Fruit fly (Drosophila melanogaster) whole organism, embryonic: ENCODE measurements around the gene CG12078.

Experiments
- B-H1 ChIP-seq: fragments of 200-800 bp; sonication (Bioruptor generic); IDR thresholded peaks from 3 replicates; pipeline ENCODE4 v1.3.6; 2022; ENCODE audit warnings: missing biosample characterization, missing genetic modification characterization
- Bdp1 ChIP-seq: fragments of 200-800 bp; sonication (Bioruptor generic); optimal IDR thresholded peaks from 3 replicates; lab custom pipeline; 2016; ENCODE audit warnings: missing biosample characterization, missing genetic modification characterization
- CG10267 ChIP-seq: fragments of 200-800 bp; sonication (Bioruptor generic); optimal IDR thresholded peaks from 2 replicates; lab custom pipeline; 2018; ENCODE audit warnings: missing biosample characterization, mild to moderate bottlenecking, missing genetic modification characterization, moderate library complexity
- CG10321 ChIP-seq: fragments of 200-800 bp; sonication (Bioruptor generic); IDR thresholded peaks from 2 replicates; pipeline ENCODE4 v1.3.6; 2022; ENCODE audit warnings: missing biosample characterization, missing genetic modification characterization
- CG13424 ChIP-seq: fragments of 200-800 bp; sonication (Bioruptor generic); optimal IDR thresholded peaks from 2 replicates; lab custom pipeline; 2019; ENCODE audit warnings: missing biosample characterization, mild to moderate bottlenecking, missing genetic modification characterization, moderate library complexity
- CG14667 ChIP-seq: fragments of 200-800 bp; sonication (Bioruptor generic); IDR thresholded peaks from 2 replicates; pipeline ENCODE4 v1.3.6; 2022; ENCODE audit warnings: missing biosample characterization, missing genetic modification characterization
- CG15601 ChIP-seq: fragments of 200-800 bp; sonication (Bioruptor generic); optimal IDR thresholded peaks from 3 replicates; lab custom pipeline; 2019; ENCODE audit warnings: missing biosample characterization, mild to moderate bottlenecking, missing genetic modification characterization, moderate library complexity
- CG16813 ChIP-seq: fragments of 200-800 bp; sonication (Bioruptor generic); IDR thresholded peaks from 3 replicates; pipeline ENCODE4 v1.3.6; 2022; ENCODE audit warnings: missing biosample characterization, missing genetic modification characterization; ENCODE audit not compliant: partially characterized antibody
- CG16815 ChIP-seq: fragments of 200-800 bp; sonication (Bioruptor generic); optimal IDR thresholded peaks from 3 replicates; lab custom pipeline; 2017; ENCODE audit warnings: missing biosample characterization, mild to moderate bottlenecking, missing genetic modification characterization
- CG17612 ChIP-seq: fragments of 200-800 bp; sonication (Bioruptor generic); IDR thresholded peaks from 2 replicates; pipeline ENCODE4 v1.3.6; 2022; ENCODE audit warnings: missing biosample characterization, missing genetic modification characterization
- CG17912 ChIP-seq: fragments of 200-800 bp; sonication (Bioruptor generic); optimal IDR thresholded peaks from 2 replicates; lab custom pipeline; 2018; ENCODE audit warnings: missing biosample characterization, mild to moderate bottlenecking, missing genetic modification characterization
- CG1832 ChIP-seq: fragments of 200-800 bp; sonication (Bioruptor generic); optimal IDR thresholded peaks from 2 replicates; lab custom pipeline; 2017; ENCODE audit warnings: missing biosample characterization, mild to moderate bottlenecking, missing genetic modification characterization, inconsistent platforms
- CG18599 ChIP-seq: fragments of 200-800 bp; sonication (Bioruptor generic); optimal IDR thresholded peaks from 3 replicates; lab custom pipeline; 2017; ENCODE audit warnings: missing biosample characterization, missing genetic modification characterization, mild to moderate bottlenecking, moderate library complexity, missing genetic modification reagents
- CG18764 ChIP-seq: fragments of 200-800 bp; sonication (Bioruptor generic); optimal IDR thresholded peaks from 3 replicates; lab custom pipeline; 2016; ENCODE audit warnings: missing biosample characterization, missing genetic modification characterization
- CG2712 ChIP-seq: fragments of 200-800 bp; optimal IDR thresholded peaks from 3 replicates; lab custom pipeline; 2019; ENCODE audit warnings: missing biosample characterization, mild to moderate bottlenecking, missing genetic modification characterization, moderate library complexity
- CG30020 ChIP-seq: fragments of 200-800 bp; optimal IDR thresholded peaks from 2 replicates; lab custom pipeline; 2019; ENCODE audit warnings: missing biosample characterization, mild to moderate bottlenecking, missing genetic modification characterization, moderate library complexity
- CG3995 ChIP-seq: fragments of 200-800 bp; sonication (Bioruptor generic); optimal IDR thresholded peaks from 3 replicates; lab custom pipeline; 2016; ENCODE audit warnings: missing biosample characterization, missing genetic modification characterization
- CG6175 ChIP-seq: fragments of 200-800 bp; sonication (Bioruptor generic); IDR thresholded peaks from 3 replicates; pipeline ENCODE4 v1.3.6; 2022; ENCODE audit warnings: missing biosample characterization, missing genetic modification characterization
- CG6654 ChIP-seq: fragments of 200-800 bp; sonication (Bioruptor generic); optimal IDR thresholded peaks from 2 replicates; lab custom pipeline; 2017; ENCODE audit warnings: missing biosample characterization, mild to moderate bottlenecking, missing genetic modification characterization
- CG7839 ChIP-seq: fragments of 200-800 bp; sonication (Bioruptor generic); optimal IDR thresholded peaks from 3 replicates; lab custom pipeline; 2018; ENCODE audit warnings: missing biosample characterization, mild to moderate bottlenecking, missing genetic modification characterization, moderate library complexity
- CG7928 ChIP-seq: fragments of 200-800 bp; sonication (Bioruptor generic); optimal IDR thresholded peaks from 2 replicates; lab custom pipeline; 2017; ENCODE audit warnings: missing biosample characterization, mild to moderate bottlenecking, missing genetic modification characterization
- CG9215 ChIP-seq: fragments of 200-800 bp; sonication (Bioruptor generic); IDR thresholded peaks from 2 replicates; pipeline ENCODE4 v1.3.6; 2022; ENCODE audit warnings: missing biosample characterization, missing genetic modification characterization
- Dbx ChIP-seq: fragments of 200-800 bp; sonication (Bioruptor generic); IDR thresholded peaks from 3 replicates; pipeline ENCODE4 v1.3.6; 2022; ENCODE audit warnings: missing biosample characterization, missing genetic modification characterization
- Doc2 ChIP-seq: fragments of 200-800 bp; sonication (Bioruptor generic); IDR thresholded peaks from 2 replicates; pipeline ENCODE4 v1.3.6; 2022; ENCODE audit warnings: missing biosample characterization, missing genetic modification characterization
- ERR ChIP-seq: fragments of 200-800 bp; sonication (Bioruptor generic); optimal IDR thresholded peaks from 2 replicates; lab custom pipeline; 2016; ENCODE audit warnings: missing biosample characterization, missing genetic modification characterization
- NC2α ChIP-seq: fragments of 200-800 bp; sonication (Bioruptor generic); optimal IDR thresholded peaks from 2 replicates; lab custom pipeline; 2016; ENCODE audit warnings: missing biosample characterization, missing genetic modification characterization
- Scr ChIP-seq: fragments of 200-800 bp; sonication (Bioruptor generic); IDR thresholded peaks from 2 replicates; pipeline ENCODE4 v1.3.6; 2022; ENCODE audit warnings: missing biosample characterization, missing genetic modification characterization; ENCODE audit not compliant: partially characterized antibody
- Taf1 ChIP-seq: fragments of 200-800 bp; sonication (Bioruptor generic); IDR thresholded peaks from 2 replicates; pipeline ENCODE4 v1.3.6; 2022; ENCODE audit warnings: missing biosample characterization, missing genetic modification characterization
- Xrp1 ChIP-seq: fragments of 200-800 bp; sonication (Bioruptor generic); IDR thresholded peaks from 2 replicates; pipeline ENCODE4 v1.3.6; 2022; ENCODE audit warnings: missing biosample characterization, missing genetic modification characterization
- fru ChIP-seq: fragments of >200 bp; optimal IDR thresholded peaks from 2 replicates; lab custom pipeline; 2017
- ftz-f1 ChIP-seq: fragments of 200-800 bp; sonication (Bioruptor generic); optimal IDR thresholded peaks from 2 replicates; lab custom pipeline; 2016; ENCODE audit warnings: missing biosample characterization, missing genetic modification characterization
- gce ChIP-seq: fragments of 200-800 bp; sonication (Bioruptor generic); IDR thresholded peaks from 3 replicates; pipeline ENCODE4 v1.3.6; 2022; ENCODE audit warnings: missing biosample characterization, missing genetic modification characterization
- gsb-n ChIP-seq: fragments of 200-800 bp; sonication (Bioruptor generic); optimal IDR thresholded peaks from 3 replicates; lab custom pipeline; 2018; ENCODE audit warnings: missing biosample characterization, mild to moderate bottlenecking, missing genetic modification characterization
- ham ChIP-seq: fragments of 200-800 bp; sonication (Bioruptor generic); IDR thresholded peaks from 2 replicates; pipeline ENCODE4 v1.3.6; 2022; ENCODE audit warnings: missing biosample characterization, missing genetic modification characterization
- hb ChIP-seq: fragments of 200-800 bp; sonication (Bioruptor generic); IDR thresholded peaks from 3 replicates; pipeline ENCODE4 v1.3.6; 2022; ENCODE audit warnings: missing biosample characterization, missing genetic modification characterization; ENCODE audit not compliant: partially characterized antibody
- inv ChIP-seq: fragments of 200-800 bp; sonication (Bioruptor generic); IDR thresholded peaks from 2 replicates; pipeline ENCODE4 v1.3.6; 2022; ENCODE audit warnings: missing biosample characterization, missing genetic modification characterization; ENCODE audit not compliant: partially characterized antibody
- lab ChIP-seq: fragments of 200-800 bp; sonication (Bioruptor generic); optimal IDR thresholded peaks from 3 replicates; lab custom pipeline; 2017; ENCODE audit warnings: missing biosample characterization, missing genetic modification characterization, mild to moderate bottlenecking, moderate library complexity, missing genetic modification reagents
- otp ChIP-seq: fragments of 200-800 bp; sonication (Bioruptor generic); IDR thresholded peaks from 3 replicates; pipeline ENCODE4, ENCODE4 v1.3.6; 2022; ENCODE audit warnings: missing biosample characterization, missing genetic modification characterization
- pho ChIP-seq: fragments of 200-800 bp; sonication (Bioruptor generic); optimal IDR thresholded peaks from 2 replicates; lab custom pipeline; 2016; ENCODE audit warnings: missing biosample characterization, missing genetic modification characterization
- phol ChIP-seq: fragments of 200-800 bp; sonication (Bioruptor generic); optimal IDR thresholded peaks from 3 replicates; lab custom pipeline; 2018; ENCODE audit warnings: missing biosample characterization, mild to moderate bottlenecking, missing genetic modification characterization, moderate library complexity
- prd ChIP-seq, 3 experiments: fragments of >200 bp in 2 of 3; fragments of 200-800 bp in 1 of 3; sonication (Bioruptor generic) in 1 of 3; optimal IDR thresholded peaks in 2 of 3; IDR thresholded peaks in 1 of 3; 2 replicates in 2 of 3; 3 replicates in 1 of 3; pipeline versions ENCODE4 v1.3.6 to Lab custom; 2017 to 2022; ENCODE audit warnings: missing biosample characterization in 1 of 3, missing genetic modification characterization in 1 of 3
- psq ChIP-seq: fragments of 200-800 bp; sonication (Bioruptor generic); optimal IDR thresholded peaks from 2 replicates; lab custom pipeline; 2017; ENCODE audit warnings: missing biosample characterization, missing genetic modification characterization
- sc ChIP-seq, 3 experiments: fragments of >200 bp in 2 of 3; fragments of 200-800 bp in 1 of 3; sonication (Bioruptor generic) in 1 of 3; optimal IDR thresholded peaks; 2 replicates in 2 of 3; 3 replicates in 1 of 3; lab custom pipeline; 2017; ENCODE audit warnings: mild to moderate bottlenecking in 1 of 3, missing biosample characterization in 1 of 3, missing genetic modification characterization in 1 of 3, missing genetic modification reagents in 1 of 3
- sens-2 ChIP-seq: fragments of 200-800 bp; sonication (Bioruptor generic); IDR thresholded peaks from 2 replicates; pipeline ENCODE4 v1.3.6; 2022; ENCODE audit warnings: missing biosample characterization, missing genetic modification characterization
- tap ChIP-seq: fragments of 200-800 bp; optimal IDR thresholded peaks from 3 replicates; lab custom pipeline; 2019; ENCODE audit warnings: missing biosample characterization, mild to moderate bottlenecking, missing genetic modification characterization, moderate library complexity
- tll ChIP-seq, 2 experiments: fragments of 200-800 bp in 1 of 2; fragments of >200 bp in 1 of 2; sonication (Bioruptor generic) in 1 of 2; optimal IDR thresholded peaks; 2 replicates each; lab custom pipeline; 2017 to 2019; ENCODE audit warnings: missing biosample characterization in 2 of 2, missing genetic modification characterization in 2 of 2, mild to moderate bottlenecking in 1 of 2, moderate library complexity in 1 of 2
- vvl ChIP-seq: fragments of 200-800 bp; sonication (Bioruptor generic); IDR thresholded peaks from 2 replicates; pipeline ENCODE4 v1.3.6; 2022; ENCODE audit warnings: missing biosample characterization, missing genetic modification characterization

CG12078 gene

DNA sequence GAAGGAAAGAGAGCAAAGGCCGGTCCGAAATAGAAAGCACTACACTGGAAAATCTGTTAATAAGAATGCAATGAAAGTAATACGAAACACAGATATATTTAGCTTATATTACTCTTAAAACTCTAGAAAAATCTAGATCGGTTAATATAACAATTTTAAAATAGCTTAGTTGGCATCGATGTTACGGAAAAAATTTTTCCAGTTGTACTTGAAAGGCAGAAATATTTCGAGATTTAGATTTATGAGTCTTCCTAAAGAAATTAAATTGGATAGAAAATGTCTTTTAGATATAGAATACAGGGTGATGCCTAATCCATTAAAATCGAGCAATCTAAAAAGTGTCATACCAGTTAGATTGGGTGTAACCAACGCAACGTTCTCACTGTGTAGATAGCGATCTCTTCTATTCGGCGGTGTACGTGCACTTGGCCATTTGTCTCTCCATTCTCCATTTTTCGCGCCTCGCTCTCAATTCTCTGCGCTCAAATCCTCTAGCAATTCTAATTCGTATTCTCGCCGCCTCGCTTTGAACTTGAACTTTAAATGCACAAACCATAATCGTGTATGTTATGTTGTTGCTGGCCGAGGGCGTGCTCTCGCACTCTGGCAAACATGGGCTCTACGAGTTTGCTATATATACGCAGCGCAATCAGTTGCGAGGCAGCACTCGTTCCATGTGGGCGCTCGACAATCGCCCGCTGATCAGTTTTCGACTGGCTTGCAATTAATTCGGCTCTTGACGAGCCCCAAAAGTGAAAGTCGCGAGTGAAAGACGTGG, 6.1 kb upstream of the CG12078 start (continued):
- TF ChIP-seq CG18599 (GFP tag; lab: Kevin White, UChicago) (peak; percentile 93), CG3995 (GFP tag; lab: Kevin White, UChicago) (peak; percentile 64), tap (peak; percentile 86), hb (GFP tag; lab: Robert Waterston, UW) (no peak), vvl (GFP tag; lab: Robert Waterston, UW) (peak; percentile 79), ham (peak; percentile 48; the same call in 1 of the 2 replicates), ERR (peak; percentile 90), CG6175 (GFP tag; lab: Robert Waterston, UW) (peak; percentile 51; the same call in 1 of the 3 replicates), CG14667 (peak; percentile 83), fru (lab: Kevin White, UChicago) (no peak), otp (peak; percentile 77), sc (optimal IDR thresholded peaks at IDR 0.05; lab: Kevin White, UChicago) (no peak), sc (GFP tag; optimal IDR thresholded peaks at IDR 0.05; lab: Kevin White, UChicago) (peak; percentile 98), Xrp1 (GFP tag; lab: Robert Waterston, UW) (peak; percentile 88), CG30020 (tag; lab: Kevin White, UChicago) (peak; percentile 83), inv (GFP tag; lab: Robert Waterston, UW) (no peak), Scr (GFP tag; lab: Robert Waterston, UW) (no peak), CG13424 (tag; lab: Kevin White, UChicago) (peak; percentile 97), prd (optimal IDR thresholded peaks at IDR 0.05; lab: Kevin White, UChicago) (no peak), prd (GFP tag; IDR thresholded peaks at IDR 0.05; lab: Robert Waterston, UW) (peak; percentile 93), CG16815 (GFP tag; lab: Kevin White, UChicago) (peak; percentile 97), CG6654 (GFP tag; lab: Kevin White, UChicago) (peak; percentile 88), pho (GFP tag; lab: Kevin White, UChicago) (peak; percentile 96), Taf1 (GFP tag; lab: Robert Waterston, UW) (peak; percentile 78; the same call in 1 of the 2 replicates), CG17912 (peak; percentile 57), CG10267 (tag; lab: Kevin White, UChicago) (peak; percentile 89), phol (peak; percentile 96), NC2α (GFP tag; lab: Kevin White, UChicago) (peak; percentile 92), Bdp1 (GFP tag; lab: Kevin White, UChicago) (peak; percentile 87), ftz-f1 (GFP tag; lab: Kevin White, UChicago) (peak; percentile 91), Doc2 (GFP tag; lab: Robert Waterston, UW) (no peak), gsb-n (tag; lab: Kevin White, UChicago) (peak; percentile 91), CG2712 (tag; lab: Kevin White, UChicago) (peak; percentile 96), CG10321 (GFP tag; lab: Robert Waterston, UW) (peak; percentile 29; the same call in 1 of the 2 replicates), CG15601 (tag; lab: Kevin White, UChicago) (peak; percentile 94), CG18764 (GFP tag; lab: Kevin White, UChicago) (peak; percentile 88), tll (GFP tag; optimal IDR thresholded peaks at IDR 0.05; lab: Kevin White, UChicago) (peak; percentile 17 to 26), gce (GFP tag; lab: Robert Waterston, UW) (peak; percentile 77; the same call in 1 of the 3 replicates), CG1832 (GFP tag; lab: Kevin White, UChicago) (no peak), CG17612 (GFP tag; lab: Robert Waterston, UW) (no peak; the same call in 1 of the 2 replicates), Dbx (GFP tag; lab: Robert Waterston, UW) (peak; percentile 70; the same call in 2 of the 3 replicates), CG9215 (GFP tag; lab: Robert Waterston, UW) (peak; percentile 87), CG7839 (tag; lab: Kevin White, UChicago) (peak; percentile 96), psq (GFP tag; lab: Kevin White, UChicago) (peak; percentile 87), CG7928 (peak; percentile 74), lab (GFP tag; lab: Kevin White, UChicago) (peak; percentile 89), sens-2 (GFP tag; lab: Robert Waterston, UW) (no peak; the same call in 1 of the 2 replicates), B-H1 (GFP tag; lab: Robert Waterston, UW) (peak; percentile 71), CG16813 (GFP tag; lab: Robert Waterston, UW) (no peak)
